Worm (Caenorhabditis elegans) whole organism, late embryonic: ENCODE measurements around the gene cogc-6.

Experiments used
- K02D7.2 ChIP-seq: sonication (generic microtip); optimal IDR thresholded peaks from 2 replicates; lab custom pipeline; 2017; ENCODE audit warnings: mild to moderate bottlenecking, missing genetic modification characterization, missing compliant biosample characterization
- K09A11.1 ChIP-seq: sonication (generic microtip); optimal IDR thresholded peaks from 2 replicates; lab custom pipeline; 2017; ENCODE audit warnings: antibody characterized with exemption, mild to moderate bottlenecking, missing genetic modification characterization, missing compliant biosample characterization; ENCODE audit not compliant: insufficient read depth
- Y22D7AL.16 ChIP-seq: sonication (generic microtip); optimal IDR thresholded peaks from 2 replicates; lab custom pipeline; 2016; ENCODE audit warnings: missing genetic modification characterization, missing compliant biosample characterization
- ahr-1 ChIP-seq: sonication (generic microtip); optimal IDR thresholded peaks from 2 replicates; lab custom pipeline; 2016; ENCODE audit warnings: missing genetic modification characterization, missing compliant biosample characterization
- ceh-14 ChIP-seq: sonication (generic microtip); optimal IDR thresholded peaks from 2 replicates; lab custom pipeline; 2016; ENCODE audit warnings: missing genotype, missing genetic modification characterization, missing compliant biosample characterization
- ceh-18 ChIP-seq: sonication (generic microtip); optimal IDR thresholded peaks from 2 replicates; lab custom pipeline; 2016; ENCODE audit warnings: missing genetic modification characterization, missing compliant biosample characterization
- ceh-22 ChIP-seq: sonication (generic microtip); optimal IDR thresholded peaks from 2 replicates; lab custom pipeline; 2017; ENCODE audit warnings: missing biosample characterization, missing genetic modification characterization
- ceh-24 ChIP-seq: sonication (generic microtip); optimal IDR thresholded peaks from 2 replicates; lab custom pipeline; 2016; ENCODE audit warnings: mild to moderate bottlenecking, missing genetic modification characterization, missing compliant biosample characterization
- ceh-31 ChIP-seq: sonication (generic microtip); optimal IDR thresholded peaks from 2 replicates; lab custom pipeline; 2016; ENCODE audit warnings: missing genetic modification characterization, missing compliant biosample characterization
- ceh-45 ChIP-seq: fragments of 200-800 bp; sonication (Bioruptor generic); IDR thresholded peaks from 2 replicates; pipeline ENCODE4 v1.3.6; 2022; ENCODE audit warnings: missing genetic modification reagents, missing genetic modification characterization, missing compliant biosample characterization
- ceh-6 ChIP-seq: fragments of 200-800 bp; sonication (Bioruptor generic); optimal IDR thresholded peaks from 2 replicates; lab custom pipeline; 2018; ENCODE audit warnings: mild to moderate bottlenecking, missing genetic modification characterization, missing compliant biosample characterization
- ceh-9 ChIP-seq: sonication (generic microtip); optimal IDR thresholded peaks from 2 replicates; lab custom pipeline; 2016; ENCODE audit warnings: mild to moderate bottlenecking, missing genetic modification characterization, inconsistent platforms, missing compliant biosample characterization
- che-1 ChIP-seq: sonication (generic microtip); optimal IDR thresholded peaks from 2 replicates; lab custom pipeline; 2016; ENCODE audit warnings: mild to moderate bottlenecking, missing genetic modification characterization, missing compliant biosample characterization
- dmd-4 ChIP-seq: sonication (generic microtip); optimal IDR thresholded peaks from 2 replicates; lab custom pipeline; 2016; ENCODE audit warnings: borderline replicate concordance, missing genetic modification characterization, missing compliant biosample characterization
- eyg-1 ChIP-seq: sonication (generic microtip); optimal IDR thresholded peaks from 2 replicates; lab custom pipeline; 2016; ENCODE audit warnings: missing genotype, missing genetic modification characterization, missing compliant biosample characterization
- fax-1 ChIP-seq: sonication (generic microtip); optimal IDR thresholded peaks from 2 replicates; lab custom pipeline; 2016; ENCODE audit warnings: missing genotype, missing genetic modification characterization, missing compliant biosample characterization
- fkh-10 ChIP-seq: fragments of 150-350 bp; optimal IDR thresholded peaks from 2 replicates; lab custom pipeline; 2014; ENCODE audit warnings: missing biosample characterization, missing genetic modification reagents, missing genetic modification characterization
- fkh-6 ChIP-seq: sonication (generic microtip); optimal IDR thresholded peaks from 2 replicates; lab custom pipeline; 2016; ENCODE audit warnings: missing genetic modification characterization, missing compliant biosample characterization
- hlh-30 ChIP-seq: sonication (generic microtip); optimal IDR thresholded peaks from 2 replicates; lab custom pipeline; 2017; ENCODE audit warnings: antibody characterized with exemption, missing genetic modification characterization, missing compliant biosample characterization; ENCODE audit not compliant: insufficient read depth
- hlh-8 ChIP-seq: sonication (generic microtip); optimal IDR thresholded peaks from 2 replicates; lab custom pipeline; 2016; ENCODE audit warnings: missing genotype, missing genetic modification characterization, missing compliant biosample characterization
- lim-6 ChIP-seq: sonication (generic microtip); optimal IDR thresholded peaks from 2 replicates; lab custom pipeline; 2016; ENCODE audit warnings: missing genetic modification characterization, missing compliant biosample characterization
- lin-11 ChIP-seq: fragments of 200-800 bp; sonication (Bioruptor generic); optimal IDR thresholded peaks from 2 replicates; lab custom pipeline; 2018; ENCODE audit warnings: mild to moderate bottlenecking, missing genetic modification characterization, missing compliant biosample characterization
- madf-2 ChIP-seq: sonication (generic microtip); optimal IDR thresholded peaks from 2 replicates; lab custom pipeline; 2017; ENCODE audit warnings: missing genetic modification characterization, missing compliant biosample characterization
- nfya-1 ChIP-seq: sonication (generic microtip); optimal IDR thresholded peaks from 2 replicates; lab custom pipeline; 2017; ENCODE audit warnings: missing genetic modification characterization, mild to moderate bottlenecking, missing compliant biosample characterization, antibody characterized with exemption, moderate library complexity
- nhr-11 ChIP-seq: fragments of 150-350 bp; optimal IDR thresholded peaks from 2 replicates; lab custom pipeline; 2014; ENCODE audit warnings: missing biosample characterization, missing genetic modification characterization
- nhr-232 ChIP-seq: sonication (generic microtip); optimal IDR thresholded peaks from 2 replicates; lab custom pipeline; 2016; ENCODE audit warnings: missing genetic modification characterization, missing compliant biosample characterization
- odd-2 ChIP-seq: sonication (generic microtip); optimal IDR thresholded peaks from 2 replicates; lab custom pipeline; 2017; ENCODE audit warnings: antibody characterized with exemption, mild to moderate bottlenecking, missing genetic modification characterization, missing compliant biosample characterization
- pag-3 ChIP-seq: sonication (generic microtip); optimal IDR thresholded peaks from 2 replicates; lab custom pipeline; 2016; ENCODE audit warnings: missing compliant biosample characterization, missing genetic modification characterization, borderline replicate concordance
- pax-1 ChIP-seq: fragments of 150-350 bp; optimal IDR thresholded peaks from 2 replicates; lab custom pipeline; 2014; ENCODE audit warnings: missing biosample characterization, missing genetic modification characterization
- pha-4 ChIP-seq: fragments of 150-350 bp; optimal IDR thresholded peaks from 2 replicates; lab custom pipeline; 2018; ENCODE audit warnings: missing biosample characterization, missing genetic modification reagents, missing genetic modification characterization
- pqm-1 ChIP-seq: sonication (generic microtip); optimal IDR thresholded peaks from 2 replicates; lab custom pipeline; 2016; ENCODE audit warnings: missing genetic modification characterization, missing compliant biosample characterization
- rnt-1 ChIP-seq: sonication (generic microtip); optimal IDR thresholded peaks from 2 replicates; lab custom pipeline; 2016; ENCODE audit warnings: missing genetic modification characterization, missing compliant biosample characterization
- sox-4 ChIP-seq: sonication (generic microtip); optimal IDR thresholded peaks from 2 replicates; lab custom pipeline; 2017; ENCODE audit warnings: mild to moderate bottlenecking, missing genetic modification characterization, inconsistent platforms, missing compliant biosample characterization
- syd-9 ChIP-seq: sonication (generic microtip); optimal IDR thresholded peaks from 2 replicates; lab custom pipeline; 2016; ENCODE audit warnings: mild to moderate bottlenecking, missing genetic modification characterization, moderate library complexity, missing compliant biosample characterization
- ttx-3 ChIP-seq: sonication (generic microtip); optimal IDR thresholded peaks from 2 replicates; lab custom pipeline; 2016; ENCODE audit warnings: missing genetic modification reagents, missing genetic modification characterization, missing compliant biosample characterization
- unc-3 ChIP-seq, 2 experiments: fragments of 200-800 bp in 1 of 2; sonication (Bioruptor generic) in 1 of 2; sonication (generic microtip) in 1 of 2; conservative IDR thresholded peaks in 1 of 2; optimal IDR thresholded peaks in 1 of 2; 2 replicates each; pipeline versions ENCODE4 v1.3.6 to Lab custom; 2016 to 2022; ENCODE audit warnings: missing compliant biosample characterization in 2 of 2, missing genetic modification characterization in 2 of 2, missing genetic modification reagents in 1 of 2
- unc-42 ChIP-seq: sonication (generic microtip); optimal IDR thresholded peaks from 2 replicates; lab custom pipeline; 2016; ENCODE audit warnings: missing genotype, missing genetic modification characterization, missing compliant biosample characterization
- unc-55 ChIP-seq: sonication (generic microtip); optimal IDR thresholded peaks from 2 replicates; lab custom pipeline; 2017; ENCODE audit warnings: missing biosample characterization, missing genetic modification reagents, missing genetic modification characterization
- unc-86 ChIP-seq: sonication (generic microtip); optimal IDR thresholded peaks from 2 replicates; lab custom pipeline; 2016; ENCODE audit warnings: missing genetic modification characterization, missing compliant biosample characterization
- zip-5 ChIP-seq: sonication (generic microtip); optimal IDR thresholded peaks from 2 replicates; lab custom pipeline; 2016; ENCODE audit warnings: missing genetic modification characterization, missing compliant biosample characterization
- ztf-16 ChIP-seq: sonication (generic microtip); optimal IDR thresholded peaks from 2 replicates; lab custom pipeline; 2017; ENCODE audit warnings: missing genetic modification characterization, missing compliant biosample characterization

cogc-6 gene

ce11 chrV:8198994-8199393, 22.1 kb downstream of the cogc-6 start, which contains the start of gene F20D6.11:
F20D6.11 (minus strand) TSS chrV:8199094.
- TF ChIP-seq ttx-3 (tag; lab: Kevin White, UChicago) (no peak), ztf-16 (tag; lab: Kevin White, UChicago) (no peak), ceh-22 (tag; lab: Kevin White, UChicago) (no peak), nfya-1 (no peak), unc-3 (GFP tag; conservative IDR thresholded peaks at IDR 0.05; lab: Robert Waterston, UW) (no peak), unc-3 (tag; optimal IDR thresholded peaks at IDR 0.05; lab: Kevin White, UChicago) (no peak), sox-4 (tag; lab: Kevin White, UChicago) (no peak)

- no peak for TF ChIP-seq hlh-8 (tag; lab: Kevin White, UChicago)
- TF ChIP-seq che-1: no peak
- TF ChIP-seq ahr-1 (tag; lab: Kevin White, UChicago): no peak
- TF ChIP-seq sox-4 (tag; lab: Kevin White, UChicago): no peak
- TF ChIP-seq fkh-10: no peak
- no peak for TF ChIP-seq hlh-30
- no peak for TF ChIP-seq madf-2 (tag; lab: Kevin White, UChicago)
- no peak for TF ChIP-seq dmd-4
- no peak for TF ChIP-seq Y22D7AL.16 (tag; lab: Kevin White, UChicago)
- TF ChIP-seq K02D7.2 (tag; lab: Kevin White, UChicago): no peak
- TF ChIP-seq unc-55: no peak
- no peak for TF ChIP-seq ceh-6 (GFP tag; lab: Kevin White, UChicago)
- no peak for TF ChIP-seq rnt-1
- TF ChIP-seq ttx-3 (tag; lab: Kevin White, UChicago): no peak
These were observed 24.1 kb downstream of the cogc-6 start for ce11 chrV:8196993-8197392.

ce11 chrV:8195889-8196418, 25.2 kb downstream of the cogc-6 start, which contains the start of gene F20D6.10:
F20D6.10 (minus strand) TSS chrV:8195939.
- no peak for TF ChIP-seq pha-4 (tag; lab: Kevin White, UChicago)
- TF ChIP-seq ceh-6 (GFP tag; lab: Kevin White, UChicago): no peak
- TF ChIP-seq nhr-11 (tag; lab: Kevin White, UChicago): no peak
- TF ChIP-seq nfya-1: peak; percentile 10
- TF ChIP-seq syd-9 (tag; lab: Kevin White, UChicago): no peak
- TF ChIP-seq fkh-10: no peak
- TF ChIP-seq che-1: no peak
- TF ChIP-seq ceh-31 (tag; lab: Kevin White, UChicago): no peak
- no peak for TF ChIP-seq eyg-1 (tag; lab: Kevin White, UChicago)
- TF ChIP-seq pqm-1: no peak
- TF ChIP-seq fax-1 (tag; lab: Kevin White, UChicago): no peak
- peak; percentile 85 for TF ChIP-seq hlh-30
- TF ChIP-seq unc-86 (tag; lab: Kevin White, UChicago): no peak
- TF ChIP-seq fkh-6: no peak
- peak; percentile 82 for TF ChIP-seq unc-55
- TF ChIP-seq K09A11.1 (tag; lab: Kevin White, UChicago): no peak
- no peak for TF ChIP-seq lim-6 (tag; lab: Kevin White, UChicago)
- peak; percentile 71 for TF ChIP-seq ceh-18 (tag; lab: Kevin White, UChicago)
- TF ChIP-seq lin-11 (tag; lab: Kevin White, UChicago): no peak
- no peak for TF ChIP-seq ceh-14 (tag; lab: Kevin White, UChicago)
- TF ChIP-seq ceh-9: no peak
- TF ChIP-seq pax-1 (tag; lab: Kevin White, UChicago): no peak
- TF ChIP-seq ztf-16 (tag; lab: Kevin White, UChicago): no peak

- TF ChIP-seq ttx-3 (tag; lab: Kevin White, UChicago) (no peak), fkh-10 (no peak), odd-2 (tag; lab: Kevin White, UChicago) (no peak), dmd-4 (no peak), ceh-45 (GFP tag; lab: Robert Waterston, UW) (no peak), nhr-232 (tag; lab: Kevin White, UChicago) (no peak), fkh-6 (no peak), ahr-1 (tag; lab: Kevin White, UChicago) (no peak), pag-3 (no peak), zip-5 (tag; lab: Kevin White, UChicago) (no peak), unc-3 (GFP tag; conservative IDR thresholded peaks at IDR 0.05; lab: Robert Waterston, UW) (no peak), unc-3 (tag; optimal IDR thresholded peaks at IDR 0.05; lab: Kevin White, UChicago) (no peak), ceh-24 (tag; lab: Kevin White, UChicago) (no peak), lin-11 (tag; lab: Kevin White, UChicago) (no peak), nhr-11 (tag; lab: Kevin White, UChicago) (no peak), unc-55 (no peak), unc-42 (tag; lab: Kevin White, UChicago) (no peak), rnt-1 (no peak)
These were observed 30.7 kb downstream of the cogc-6 start, which contains the start of gene F20D6.1 for ce11 chrV:8190430-8190829. F20D6.1 (plus strand) TSS chrV:8190730.
